Worm (Caenorhabditis elegans): ENCODE results near the gene ZK616.61.

The ZK616.61 gene

ce11 chrIV:5405345-5405744 lies at the start of gene ZK616.61:
ZK616.61 (plus strand) TSS chrIV:5405645.
- TF ChIP-seq nhr-111 (GFP tag; optimal IDR thresholded peaks at IDR 0.05) (no peak), lsy-2 (tag; optimal IDR thresholded peaks at IDR 0.05) (no peak), F10B5.3 (tag; optimal IDR thresholded peaks at IDR 0.05) (no peak), lin-39 (tag; optimal IDR thresholded peaks at IDR 0.05) (no peak), aha-1 (tag) (no peak), mdl-1 (tag; optimal IDR thresholded peaks at IDR 0.05) (no peak), zfp-2 (tag; optimal IDR thresholded peaks at IDR 0.05) (no peak), vab-7 (GFP tag; IDR thresholded peaks at IDR 0.05) (no peak), spr-3 (GFP tag; optimal IDR thresholded peaks at IDR 0.05) (no peak), snpc-4 (tag; optimal IDR thresholded peaks at IDR 0.05) (no peak)

ce11 chrIV:5360533-5360932 lies 44.9 kb upstream of the ZK616.61 start, which contains the start of gene F41H10.5:
F41H10.5 (plus strand) TSS chrIV:5360907.
- no peak for TF ChIP-seq mxl-3 (GFP tag; optimal IDR thresholded peaks at IDR 0.05)
- no peak for TF ChIP-seq jun-1 (tag; optimal IDR thresholded peaks at IDR 0.05)
- no peak for TF ChIP-seq nhr-102 (tag; optimal IDR thresholded peaks at IDR 0.05)
- no peak for TF ChIP-seq ces-1 (GFP tag; optimal IDR thresholded peaks at IDR 0.05)
- no peak for TF ChIP-seq nhr-25 (tag; optimal IDR thresholded peaks at IDR 0.05; ENCODE audit: borderline replicate concordance, insufficient read depth)
- no peak for TF ChIP-seq zfp-2 (tag; optimal IDR thresholded peaks at IDR 0.05)
- no peak for TF ChIP-seq zag-1 (tag; optimal IDR thresholded peaks at IDR 0.05)
- no peak for TF ChIP-seq ama-1 (optimal IDR thresholded peaks at IDR 0.05)
- no peak for TF ChIP-seq snpc-1.2 (GFP tag; IDR thresholded peaks at IDR 0.05)

- peak; percentile 40; the same call in 1 of the 2 replicates for TF ChIP-seq ZK337.2 (GFP tag; IDR thresholded peaks at IDR 0.05)
- TF ChIP-seq rbr-2 (tag; optimal IDR thresholded peaks at IDR 0.05) = peak; percentile 34
- TF ChIP-seq egl-27 (tag; optimal IDR thresholded peaks at IDR 0.05) = no peak
- no peak for TF ChIP-seq unc-39 (tag; optimal IDR thresholded peaks at IDR 0.05)
- no peak for TF ChIP-seq cey-2 (tag; optimal IDR thresholded peaks at IDR 0.05; ENCODE audit: borderline replicate concordance, insufficient read depth)
- no peak for TF ChIP-seq jun-1 (tag; optimal IDR thresholded peaks at IDR 0.05)
- TF ChIP-seq lsy-2 (tag; optimal IDR thresholded peaks at IDR 0.05) = peak in 1 of 2 experiments; percentile 91
- TF ChIP-seq lin-29 (GFP tag; IDR thresholded peaks at IDR 0.05) = no peak
- TF ChIP-seq nhr-42 (GFP tag; IDR thresholded peaks at IDR 0.05) = no peak
- peak; percentile 69 for TF ChIP-seq dve-1 (tag; optimal IDR thresholded peaks at IDR 0.05; ENCODE audit: insufficient read depth)
- no peak for TF ChIP-seq R02D3.7 (tag; optimal IDR thresholded peaks at IDR 0.05)
- TF ChIP-seq pha-4 (GFP tag; IDR thresholded peaks at IDR 0.05) = no peak
- peak; percentile 81 for TF ChIP-seq pha-4 (tag; optimal IDR thresholded peaks at IDR 0.05)
- TF ChIP-seq sdz-12 (GFP tag; optimal IDR thresholded peaks at IDR 0.05) = no peak
- peak; percentile 89 for TF ChIP-seq dpl-1 (GFP tag; optimal IDR thresholded peaks at IDR 0.05)
- no peak for TF ChIP-seq daf-12 (tag; optimal IDR thresholded peaks at IDR 0.05)
- TF ChIP-seq aly-2 (tag; optimal IDR thresholded peaks at IDR 0.05) = no peak
- TF ChIP-seq ctbp-1 (GFP tag; IDR thresholded peaks at IDR 0.05) = no peak
- TF ChIP-seq dmd-8 (GFP tag; IDR thresholded peaks at IDR 0.05) = no peak
- TF ChIP-seq aha-1 (tag) = peak; percentile 22
- TF ChIP-seq skn-1 (tag; optimal IDR thresholded peaks at IDR 0.05) = no peak
- no peak for TF ChIP-seq ama-1 (optimal IDR thresholded peaks at IDR 0.05)
- TF ChIP-seq F44E2.7 (GFP tag; IDR thresholded peaks at IDR 0.05) = no peak
- TF ChIP-seq Y75B8A.6 (GFP tag; IDR thresholded peaks at IDR 0.05) = no peak
- TF ChIP-seq ces-1 (GFP tag; optimal IDR thresholded peaks at IDR 0.05) = no peak
- no peak for TF ChIP-seq zip-2 (tag; optimal IDR thresholded peaks at IDR 0.05)
- no peak for TF ChIP-seq ztf-7 (tag; optimal IDR thresholded peaks at IDR 0.05)
- TF ChIP-seq T26A8.4 (GFP tag; IDR thresholded peaks at IDR 0.05) = peak; percentile 38; the same call in 1 of the 2 replicates
- no peak for TF ChIP-seq mxl-2 (GFP tag; conservative IDR thresholded peaks at IDR 0.05)
- TF ChIP-seq hlh-30 (tag; optimal IDR thresholded peaks at IDR 0.05; ENCODE audit: insufficient read depth) = peak; percentile 96
- peak; percentile 18 for TF ChIP-seq spr-1 (tag; optimal IDR thresholded peaks at IDR 0.05)
- TF ChIP-seq saeg-2 (GFP tag; IDR thresholded peaks at IDR 0.05) = no peak
- TF ChIP-seq tra-1 (GFP tag; IDR thresholded peaks at IDR 0.05) = no peak
- no peak for TF ChIP-seq ceh-28 (tag; optimal IDR thresholded peaks at IDR 0.05)
- no peak for TF ChIP-seq zfp-3 (GFP tag; conservative IDR thresholded peaks at IDR 0.05)
Measured at ce11 chrIV:5364135-5364609, 41.3 kb upstream of the ZK616.61 start, which contains the start of the genes hda-6 and F41H10.4. hda-6 (minus strand) TSS chrIV:5364306. F41H10.4 (plus strand) TSS chrIV:5364559.
